Fruit fly (Drosophila melanogaster) whole organism, embryonic: Measurements from ENCODE around the gene CG14340.

Experiments used
- Atf6 ChIP-seq: fragments of 200-800 bp; sonication (Bioruptor generic); IDR thresholded peaks from 2 replicates; pipeline ENCODE4 v1.3.6; 2022; ENCODE audit warnings: missing biosample characterization, missing genetic modification characterization
- CG12219 ChIP-seq: fragments of 200-800 bp; sonication (Bioruptor generic); optimal IDR thresholded peaks from 3 replicates; lab custom pipeline; 2018; ENCODE audit warnings: missing biosample characterization, mild to moderate bottlenecking, missing genetic modification characterization
- CG12659 ChIP-seq: fragments of 200-800 bp; sonication (Bioruptor generic); optimal IDR thresholded peaks from 3 replicates; lab custom pipeline; 2017; ENCODE audit warnings: mild to moderate bottlenecking, missing biosample characterization, missing genetic modification reagents, missing genetic modification characterization
- CG12744 ChIP-seq: fragments of 200-800 bp; sonication (Bioruptor generic); optimal IDR thresholded peaks from 2 replicates; lab custom pipeline; 2016; ENCODE audit warnings: missing biosample characterization, missing genetic modification characterization
- CG13296 ChIP-seq: fragments of 200-800 bp; sonication (Bioruptor generic); optimal IDR thresholded peaks from 3 replicates; lab custom pipeline; 2018; ENCODE audit warnings: missing biosample characterization, mild to moderate bottlenecking, missing genetic modification characterization
- CG14965 ChIP-seq: fragments of 200-800 bp; sonication (Bioruptor generic); optimal IDR thresholded peaks from 2 replicates; lab custom pipeline; 2016; ENCODE audit warnings: missing biosample characterization, missing genetic modification characterization, borderline replicate concordance
- CG1602 ChIP-seq: fragments of 200-800 bp; sonication (Bioruptor generic); optimal IDR thresholded peaks from 3 replicates; lab custom pipeline; 2016; ENCODE audit warnings: missing biosample characterization, missing genetic modification characterization
- CG18011 ChIP-seq: fragments of 200-800 bp; sonication (Bioruptor generic); optimal IDR thresholded peaks from 2 replicates; lab custom pipeline; 2017; ENCODE audit warnings: missing biosample characterization, missing genetic modification characterization, mild to moderate bottlenecking, moderate library complexity, missing genotype
- CG30403 ChIP-seq: fragments of 200-800 bp; sonication (Bioruptor generic); optimal IDR thresholded peaks from 3 replicates; lab custom pipeline; 2016; ENCODE audit warnings: missing biosample characterization, missing genetic modification characterization
- CG3407 ChIP-seq: fragments of 200-800 bp; sonication (Bioruptor generic); optimal IDR thresholded peaks from 2 replicates; lab custom pipeline; 2018; ENCODE audit warnings: missing biosample characterization, mild to moderate bottlenecking, missing genetic modification characterization
- CG34422 ChIP-seq: fragments of 200-800 bp; sonication (Bioruptor generic); IDR thresholded peaks from 3 replicates; pipeline ENCODE4 v1.3.6; 2022; ENCODE audit warnings: missing biosample characterization, missing genetic modification characterization
- CG43689 ChIP-seq: fragments of 200-800 bp; sonication (Bioruptor generic); IDR thresholded peaks from 2 replicates; pipeline ENCODE4 v1.3.6; 2022; ENCODE audit warnings: missing biosample characterization, missing genetic modification characterization
- CG4404 ChIP-seq: fragments of 200-800 bp; sonication (Bioruptor generic); IDR thresholded peaks from 2 replicates; pipeline ENCODE4 v1.3.6; 2022; ENCODE audit warnings: missing biosample characterization, missing genetic modification characterization
- CG5180 ChIP-seq: fragments of 200-800 bp; sonication (Bioruptor generic); optimal IDR thresholded peaks from 3 replicates; lab custom pipeline; 2017; ENCODE audit warnings: missing biosample characterization, missing genetic modification characterization, mild to moderate bottlenecking, moderate library complexity, missing genetic modification reagents
- CG6689 ChIP-seq: fragments of 200-800 bp; sonication (Bioruptor generic); IDR thresholded peaks from 2 replicates; pipeline ENCODE4 v1.3.6; 2022; ENCODE audit warnings: missing biosample characterization, missing genetic modification characterization
- CG8924 ChIP-seq: fragments of 200-800 bp; optimal IDR thresholded peaks from 3 replicates; lab custom pipeline; 2019; ENCODE audit warnings: missing biosample characterization, mild to moderate bottlenecking, missing genetic modification characterization, moderate library complexity
- CG9609 ChIP-seq: fragments of 200-800 bp; sonication (Bioruptor generic); optimal IDR thresholded peaks from 3 replicates; lab custom pipeline; 2016; ENCODE audit warnings: missing biosample characterization, missing genetic modification characterization
- CG9876 ChIP-seq: fragments of 200-800 bp; sonication (Bioruptor generic); optimal IDR thresholded peaks from 2 replicates; lab custom pipeline; 2016; ENCODE audit warnings: missing biosample characterization, missing genetic modification characterization
- Dbx ChIP-seq: fragments of 200-800 bp; sonication (Bioruptor generic); IDR thresholded peaks from 3 replicates; pipeline ENCODE4 v1.3.6; 2022; ENCODE audit warnings: missing biosample characterization, missing genetic modification characterization
- Dek ChIP-seq: fragments of 200-800 bp; sonication (Bioruptor generic); optimal IDR thresholded peaks from 3 replicates; lab custom pipeline; 2019; ENCODE audit warnings: missing biosample characterization, mild to moderate bottlenecking, missing genetic modification characterization, moderate library complexity
- Dref ChIP-seq: fragments of 200-800 bp; sonication (Bioruptor generic); IDR thresholded peaks from 2 replicates; pipeline ENCODE4 v1.3.6; 2022; ENCODE audit warnings: missing biosample characterization, missing genetic modification characterization
- GATAe ChIP-seq: fragments of 200-800 bp; sonication (Bioruptor generic); conservative IDR thresholded peaks from 2 replicates; pipeline ENCODE4 v1.3.6; 2022; ENCODE audit warnings: missing biosample characterization, missing genetic modification characterization
- Hmr ChIP-seq: fragments of 200-800 bp; sonication (Bioruptor generic); optimal IDR thresholded peaks from 3 replicates; lab custom pipeline; 2017; ENCODE audit warnings: mild to moderate bottlenecking, missing biosample characterization, missing genetic modification reagents, missing genetic modification characterization
- Hmx ChIP-seq: fragments of 200-800 bp; sonication (Bioruptor generic); optimal IDR thresholded peaks from 2 replicates; lab custom pipeline; 2016; ENCODE audit warnings: missing biosample characterization, missing genetic modification characterization
- Kr ChIP-seq: fragments of 200-800 bp; sonication (Bioruptor generic); optimal IDR thresholded peaks from 2 replicates; lab custom pipeline; 2017; ENCODE audit warnings: missing biosample characterization, mild to moderate bottlenecking, missing genetic modification characterization
- MTF-1 ChIP-seq: fragments of 200-800 bp; sonication (Bioruptor generic); optimal IDR thresholded peaks from 2 replicates; lab custom pipeline; 2018; ENCODE audit warnings: missing biosample characterization, mild to moderate bottlenecking, missing genetic modification characterization, borderline replicate concordance
- Med ChIP-seq: fragments of 200-800 bp; sonication (Bioruptor generic); peaks from one replicate; lab custom pipeline; 2016; ENCODE audit warnings: missing biosample characterization, missing genetic modification characterization, mild to moderate bottlenecking, inconsistent platforms, moderate library complexity
- NFAT ChIP-seq: fragments of 200-800 bp; sonication (Bioruptor generic); IDR thresholded peaks from 2 replicates; pipeline ENCODE4 v1.3.6; 2022; ENCODE audit warnings: missing biosample characterization, missing genetic modification characterization
- NK7.1 ChIP-seq: fragments of 200-800 bp; sonication (Bioruptor generic); optimal IDR thresholded peaks from 3 replicates; lab custom pipeline; 2016; ENCODE audit warnings: missing biosample characterization, missing genetic modification characterization
- Opbp ChIP-seq: fragments of 200-800 bp; sonication (Bioruptor generic); IDR thresholded peaks from 3 replicates; pipeline ENCODE4 v1.3.6; 2022; ENCODE audit warnings: missing biosample characterization, missing genetic modification characterization; ENCODE audit not compliant: partially characterized antibody
- Sox102F ChIP-seq: fragments of 200-800 bp; sonication (Bioruptor generic); optimal IDR thresholded peaks from 2 replicates; lab custom pipeline; 2018; ENCODE audit warnings: missing biosample characterization, mild to moderate bottlenecking, missing genetic modification characterization, moderate library complexity
- Tbp ChIP-seq: fragments of >200 bp; optimal IDR thresholded peaks from 2 replicates; lab custom pipeline; 2018; ENCODE audit warnings: missing biosample characterization, missing genetic modification characterization
- bowl ChIP-seq: fragments of 200-800 bp; sonication (Bioruptor generic); IDR thresholded peaks from 2 replicates; pipeline ENCODE4 v1.3.6; 2022; ENCODE audit warnings: missing biosample characterization, missing genetic modification characterization
- cad ChIP-seq: fragments of >200 bp; optimal IDR thresholded peaks from 2 replicates; lab custom pipeline; 2017; ENCODE audit warnings: missing biosample characterization, missing genetic modification characterization
- chif ChIP-seq, 2 experiments: fragments of 200-800 bp; sonication (Bioruptor generic); optimal IDR thresholded peaks; 3 replicates each; lab custom pipeline; 2016; ENCODE audit warnings: missing biosample characterization in 2 of 2, missing genetic modification characterization in 2 of 2
- da ChIP-seq: fragments of 200-800 bp; sonication (Bioruptor generic); optimal IDR thresholded peaks from 2 replicates; lab custom pipeline; 2016; ENCODE audit warnings: missing biosample characterization, missing genetic modification characterization
- eve ChIP-seq, 2 experiments: fragments of >200 bp; optimal IDR thresholded peaks; 2 replicates each; lab custom pipeline; 2017; ENCODE audit warnings: missing biosample characterization in 2 of 2, missing genetic modification characterization in 2 of 2
- gce ChIP-seq: fragments of 200-800 bp; sonication (Bioruptor generic); IDR thresholded peaks from 3 replicates; pipeline ENCODE4 v1.3.6; 2022; ENCODE audit warnings: missing biosample characterization, missing genetic modification characterization
- gsb ChIP-seq: fragments of 200-800 bp; sonication (Bioruptor generic); IDR thresholded peaks from 2 replicates; pipeline ENCODE4 v1.3.6; 2022; ENCODE audit warnings: missing biosample characterization, missing genetic modification characterization
- jing ChIP-seq: fragments of 200-800 bp; sonication (Bioruptor generic); optimal IDR thresholded peaks from 2 replicates; lab custom pipeline; 2018; ENCODE audit warnings: missing biosample characterization, mild to moderate bottlenecking, missing genetic modification characterization
- kah ChIP-seq: fragments of 200-800 bp; sonication (Bioruptor generic); optimal IDR thresholded peaks from 2 replicates; lab custom pipeline; 2018; ENCODE audit warnings: missing biosample characterization, mild to moderate bottlenecking, missing genetic modification characterization
- lmd ChIP-seq: fragments of 200-800 bp; sonication (Bioruptor generic); IDR thresholded peaks from 2 replicates; pipeline ENCODE4 v1.3.6; 2022; ENCODE audit warnings: missing biosample characterization, missing genetic modification characterization
- oc ChIP-seq: fragments of 200-800 bp; sonication (Bioruptor generic); optimal IDR thresholded peaks from 2 replicates; lab custom pipeline; 2018; ENCODE audit warnings: missing biosample characterization, mild to moderate bottlenecking, missing genetic modification characterization, moderate library complexity
- p53 ChIP-seq: fragments of 200-800 bp; sonication (Bioruptor generic); optimal IDR thresholded peaks from 2 replicates; lab custom pipeline; 2016; ENCODE audit warnings: missing biosample characterization, missing genetic modification characterization
- phol ChIP-seq: fragments of 200-800 bp; sonication (Bioruptor generic); optimal IDR thresholded peaks from 3 replicates; lab custom pipeline; 2018; ENCODE audit warnings: missing biosample characterization, mild to moderate bottlenecking, missing genetic modification characterization, moderate library complexity
- pita ChIP-seq: fragments of 200-800 bp; sonication (Bioruptor generic); optimal IDR thresholded peaks from 2 replicates; lab custom pipeline; 2017; ENCODE audit warnings: missing biosample characterization, mild to moderate bottlenecking, missing genetic modification characterization
- pnt ChIP-seq: fragments of 200-800 bp; sonication (Bioruptor generic); optimal IDR thresholded peaks from 3 replicates; lab custom pipeline; 2016; ENCODE audit warnings: missing biosample characterization, missing genetic modification characterization
- ssp ChIP-seq: fragments of 200-800 bp; sonication (Bioruptor generic); IDR thresholded peaks from 2 replicates; pipeline ENCODE4 v1.3.6; 2022; ENCODE audit warnings: missing biosample characterization, missing genetic modification characterization
- tll ChIP-seq, 2 experiments: fragments of 200-800 bp in 1 of 2; fragments of >200 bp in 1 of 2; sonication (Bioruptor generic) in 1 of 2; optimal IDR thresholded peaks; 2 replicates each; lab custom pipeline; 2017 to 2019; ENCODE audit warnings: missing biosample characterization in 2 of 2, missing genetic modification characterization in 2 of 2, mild to moderate bottlenecking in 1 of 2, moderate library complexity in 1 of 2
- unpg ChIP-seq: fragments of 200-800 bp; sonication (Bioruptor generic); optimal IDR thresholded peaks from 3 replicates; lab custom pipeline; 2018; ENCODE audit warnings: missing biosample characterization, mild to moderate bottlenecking, missing genetic modification characterization, moderate library complexity
- z ChIP-seq: fragments of 200-800 bp; sonication (Bioruptor generic); IDR thresholded peaks from 3 replicates; pipeline ENCODE4 v1.3.6; 2022; ENCODE audit warnings: missing biosample characterization, missing genetic modification characterization

The CG14340 gene

DNA sequence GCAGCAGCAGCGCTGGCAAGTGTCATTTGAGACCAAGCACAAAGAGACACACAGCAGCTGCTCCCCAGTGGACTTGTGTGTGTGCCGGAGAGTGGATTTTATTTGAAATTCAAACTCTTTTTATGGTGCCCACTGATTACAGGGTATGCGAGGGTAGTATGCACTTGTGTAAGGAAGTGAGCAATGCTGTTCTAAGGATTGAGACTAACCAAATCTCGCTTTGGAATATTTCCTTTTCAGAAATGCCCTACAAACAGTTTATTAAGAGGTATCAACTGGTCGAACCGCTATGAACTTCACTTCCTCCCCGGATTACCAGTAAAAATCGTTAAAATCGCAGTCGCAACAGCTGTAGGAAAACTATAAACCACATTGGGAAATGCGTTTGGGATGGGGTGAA is 37.0 kb upstream of the CG14340 start (continued):
- TF ChIP-seq jing (GFP tag; lab: Kevin White, UChicago) = peak; percentile 92
- peak; percentile 88 for TF ChIP-seq da (GFP tag; lab: Kevin White, UChicago)
- peak; percentile 51 for TF ChIP-seq CG18011 (GFP tag; lab: Kevin White, UChicago)
- peak; percentile 92 for TF ChIP-seq CG4404 (GFP tag; lab: Robert Waterston, UW)
- TF ChIP-seq pnt = peak; percentile 94
- TF ChIP-seq tll (GFP tag; optimal IDR thresholded peaks at IDR 0.05; lab: Kevin White, UChicago) = no peak
- peak; percentile 82 for TF ChIP-seq bowl (GFP tag; lab: Robert Waterston, UW)
- no peak for TF ChIP-seq Hmx
- peak; percentile 89 for TF ChIP-seq CG9876 (GFP tag; lab: Kevin White, UChicago)
- peak; percentile 93 for TF ChIP-seq CG8924 (tag; lab: Kevin White, UChicago)
- TF ChIP-seq pita (GFP tag; lab: Kevin White, UChicago) = no peak
- peak; percentile 85 for TF ChIP-seq NK7.1 (GFP tag; lab: Kevin White, UChicago)
- peak; percentile 58 for TF ChIP-seq Dek
- TF ChIP-seq CG13296 (GFP tag; lab: Kevin White, UChicago) = peak; percentile 36
- TF ChIP-seq gsb (GFP tag; lab: Robert Waterston, UW) = peak; percentile 55
- TF ChIP-seq cad = no peak
- TF ChIP-seq Dbx (GFP tag; lab: Robert Waterston, UW) = 0 out of 3 replicates have a peak, but pooled peaks have one; percentile 43
- 0 out of 2 replicates have a peak, but pooled peaks have one; percentile 30 for TF ChIP-seq GATAe (GFP tag; lab: Robert Waterston, UW)
- peak; percentile 68 for TF ChIP-seq kah (GFP tag; lab: Kevin White, UChicago)
- TF ChIP-seq lmd (GFP tag; lab: Robert Waterston, UW) = peak; percentile 93
- TF ChIP-seq gce = peak; percentile 91
- peak; percentile 79 for TF ChIP-seq Kr (GFP tag; lab: Kevin White, UChicago)
- peak; percentile 74 for TF ChIP-seq CG43689 (GFP tag; lab: Robert Waterston, UW)
- TF ChIP-seq Med = peak; percentile 98
- peak; percentile 71 for TF ChIP-seq Hmr (GFP tag; lab: Kevin White, UChicago)
- TF ChIP-seq CG6689 (GFP tag; lab: Robert Waterston, UW) = peak; percentile 94
- peak; percentile 96 for TF ChIP-seq CG1602
- peak; percentile 95 for TF ChIP-seq oc (tag; lab: Kevin White, UChicago)
- TF ChIP-seq CG12659 (GFP tag; lab: Kevin White, UChicago) = peak; percentile 82
- TF ChIP-seq CG34422 (GFP tag; lab: Robert Waterston, UW) = peak; percentile 96
- peak; percentile 92 for TF ChIP-seq phol
- peak; percentile 64; the same call in 1 of the 3 replicates for TF ChIP-seq z (GFP tag; lab: Robert Waterston, UW)
- TF ChIP-seq ssp (GFP tag; lab: Robert Waterston, UW) = peak; percentile 86
- TF ChIP-seq CG14965 (GFP tag; lab: Kevin White, UChicago) = peak; percentile 70
- peak; percentile 90 for TF ChIP-seq unpg
- TF ChIP-seq CG12219 (GFP tag; lab: Kevin White, UChicago) = peak; percentile 89
- peak; percentile 96 for TF ChIP-seq CG9609
- TF ChIP-seq Tbp (GFP tag; lab: Kevin White, UChicago) = no peak
- no peak for TF ChIP-seq Opbp (GFP tag; lab: Robert Waterston, UW)
- peak; percentile 97 for TF ChIP-seq Sox102F (GFP tag; lab: Kevin White, UChicago)
- TF ChIP-seq CG30403 (GFP tag; lab: Kevin White, UChicago) = peak; percentile 92
- TF ChIP-seq CG12744 (GFP tag; lab: Kevin White, UChicago) = peak; percentile 74
- TF ChIP-seq p53 (GFP tag; lab: Kevin White, UChicago) = peak; percentile 81
- TF ChIP-seq CG3407 = peak; percentile 92
- TF ChIP-seq MTF-1 = peak; percentile 82
- peak; percentile 87 for TF ChIP-seq Atf6
- TF ChIP-seq Dref (GFP tag; lab: Robert Waterston, UW) = no peak
- peak; percentile 73 for TF ChIP-seq CG5180 (GFP tag; lab: Kevin White, UChicago)
- peak; percentile 96 to 98 for TF ChIP-seq chif (GFP tag; optimal IDR thresholded peaks at IDR 0.05; lab: Kevin White, UChicago)
- TF ChIP-seq NFAT (GFP tag; lab: Robert Waterston, UW) = peak; percentile 63; the same call in 1 of the 2 replicates
- TF ChIP-seq eve (GFP tag; optimal IDR thresholded peaks at IDR 0.05; lab: Kevin White, UChicago) = peak in 1 of 2 experiments; percentile 17
